Worm (Caenorhabditis elegans) whole organism, L4/young adult: ENCODE results near the gene C18D4.6.
"Not testable (repeated sequence)": the region's sequence is repeated elsewhere in the genome, so short reads cannot be mapped to it uniquely, and the experiment has no call there.

Source experiments
- W03F9.2 ChIP-seq: fragments of 150-350 bp; optimal IDR thresholded peaks from 2 replicates; lab custom pipeline; 2014; ENCODE audit warnings: missing biosample characterization, missing genetic modification characterization
- dao-5 ChIP-seq: sonication (generic microtip); optimal IDR thresholded peaks from 2 replicates; lab custom pipeline; 2016; ENCODE audit warnings: missing genotype, missing genetic modification characterization, moderate library complexity, missing compliant biosample characterization
- him-1 ChIP-seq: sonication (generic microtip); optimal IDR thresholded peaks from 2 replicates; lab custom pipeline; 2016; ENCODE audit warnings: missing genotype, missing genetic modification reagents, missing genetic modification characterization, missing compliant biosample characterization

The C18D4.6 gene

ce11 chrV:17538279-17538896 is at the start of gene C18D4.6:
TSS of gene C18D4.6 (minus strand) at chrV:17538375.
- TF ChIP-seq him-1 (tag; lab: Kevin White, UChicago) (no peak), dao-5 (tag; lab: Kevin White, UChicago) (no peak), W03F9.2 (tag; lab: Kevin White, UChicago) (no peak)

- TF ChIP-seq W03F9.2, him-1, dao-5 (tag; lab: Kevin White, UChicago): not testable (repeated sequence)
Observed at ce11 chrV:17584352-17584843, 46.2 kb upstream of the C18D4.6 start, which contains the start of gene fbxa-133. TSS of gene fbxa-133 (plus strand) at chrV:17584793.

ce11 chrV:17580017-17580416 is 41.8 kb upstream of the C18D4.6 start:
- TF ChIP-seq W03F9.2 (tag; lab: Kevin White, UChicago): no peak
- no peak for TF ChIP-seq him-1 (tag; lab: Kevin White, UChicago)

- TF ChIP-seq dao-5 (tag; lab: Kevin White, UChicago) (no peak), him-1 (tag; lab: Kevin White, UChicago) (no peak), W03F9.2 (tag; lab: Kevin White, UChicago) (no peak)
Observed at ce11 chrV:17566850-17567249, 28.7 kb upstream of the C18D4.6 start, which contains the start of gene C38D9.2. TSS of gene C38D9.2 (plus strand) at chrV:17567150.

ce11 chrV:17565903-17566302 is 27.7 kb upstream of the C18D4.6 start, which contains the start of gene fbxa-171:
TSS of gene fbxa-171 (minus strand) at chrV:17566003.
- no peak for TF ChIP-seq dao-5 (tag; lab: Kevin White, UChicago)

- TF ChIP-seq him-1 (tag; lab: Kevin White, UChicago): no peak
- TF ChIP-seq dao-5 (tag; lab: Kevin White, UChicago): no peak
- no peak for TF ChIP-seq W03F9.2 (tag; lab: Kevin White, UChicago)
Observed at ce11 chrV:17558946-17559345, 20.8 kb upstream of the C18D4.6 start, which contains the start of gene fbxa-172. TSS of gene fbxa-172 (plus strand) at chrV:17559246.

- TF ChIP-seq dao-5 (tag; lab: Kevin White, UChicago) (no peak), him-1 (tag; lab: Kevin White, UChicago) (no peak), W03F9.2 (tag; lab: Kevin White, UChicago) (no peak)
Observed at ce11 chrV:17558377-17558776, 20.2 kb upstream of the C18D4.6 start, which contains the start of gene fbxa-174. TSS of gene fbxa-174 (minus strand) at chrV:17558477.

ce11 chrV:17552759-17553158 is 14.6 kb upstream of the C18D4.6 start, which contains the start of gene C38D9.8:
TSS of gene C38D9.8 (minus strand) at chrV:17552859.
- no peak for TF ChIP-seq him-1 (tag; lab: Kevin White, UChicago)
- no peak for TF ChIP-seq W03F9.2 (tag; lab: Kevin White, UChicago)
- TF ChIP-seq dao-5 (tag; lab: Kevin White, UChicago): no peak

- TF ChIP-seq him-1 (tag; lab: Kevin White, UChicago) (no peak), W03F9.2 (tag; lab: Kevin White, UChicago) (no peak), dao-5 (tag; lab: Kevin White, UChicago) (no peak)
Observed at ce11 chrV:17551396-17551795, 13.2 kb upstream of the C18D4.6 start.

ce11 chrV:17549362-17549761 is 11.2 kb upstream of the C18D4.6 start, which contains the start of gene fbxa-176:
TSS of gene fbxa-176 (plus strand) at chrV:17549675.
- no peak for TF ChIP-seq dao-5 (tag; lab: Kevin White, UChicago)
- TF ChIP-seq him-1 (tag; lab: Kevin White, UChicago): no peak
- TF ChIP-seq W03F9.2 (tag; lab: Kevin White, UChicago): no peak

- no peak for TF ChIP-seq W03F9.2 (tag; lab: Kevin White, UChicago)
- TF ChIP-seq dao-5 (tag; lab: Kevin White, UChicago): no peak
- no peak for TF ChIP-seq him-1 (tag; lab: Kevin White, UChicago)
Observed at ce11 chrV:17548635-17549034, 10.5 kb upstream of the C18D4.6 start.

ce11 chrV:17546931-17547330 is 8.8 kb upstream of the C18D4.6 start:
- no peak for TF ChIP-seq W03F9.2 (tag; lab: Kevin White, UChicago)
- TF ChIP-seq him-1 (tag; lab: Kevin White, UChicago): no peak
- no peak for TF ChIP-seq dao-5 (tag; lab: Kevin White, UChicago)

- TF ChIP-seq W03F9.2 (tag; lab: Kevin White, UChicago): no peak
- no peak for TF ChIP-seq dao-5 (tag; lab: Kevin White, UChicago)
- no peak for TF ChIP-seq him-1 (tag; lab: Kevin White, UChicago)
Observed at ce11 chrV:17542304-17542703, 4.1 kb upstream of the C18D4.6 start.

ce11 chrV:17540295-17540694 is 2.1 kb upstream of the C18D4.6 start, which contains the start of gene srz-25:
TSS of gene srz-25 (plus strand) at chrV:17540595.
- TF ChIP-seq him-1 (tag; lab: Kevin White, UChicago) (no peak), dao-5 (tag; lab: Kevin White, UChicago) (no peak), W03F9.2 (tag; lab: Kevin White, UChicago) (no peak)
